Worm (Caenorhabditis elegans) whole organism, L3 larva: ENCODE measurements around the gene apt-9.

Source experiments
- ZK546.5 ChIP-seq: sonication (generic microtip); optimal IDR thresholded peaks from 2 replicates; lab custom pipeline; 2017; ENCODE audit warnings: missing biosample characterization, missing genetic modification characterization
- daf-12 ChIP-seq: fragments of 150-350 bp; optimal IDR thresholded peaks from 2 replicates; lab custom pipeline; 2014; ENCODE audit warnings: missing biosample characterization, missing genetic modification reagents, missing genetic modification characterization
- egl-27 ChIP-seq: sonication (generic microtip); optimal IDR thresholded peaks from 4 replicates; lab custom pipeline; 2017; ENCODE audit warnings: missing biosample characterization, missing genetic modification reagents, missing genetic modification characterization
- elt-3 ChIP-seq, 3 experiments: fragments of 150-350 bp in 1 of 3; sonication (generic microtip) in 2 of 3; optimal IDR thresholded peaks; 2 replicates in 2 of 3; 4 replicates in 1 of 3; lab custom pipeline; 2014 to 2017; ENCODE audit warnings: missing biosample characterization in 3 of 3, missing genetic modification characterization in 3 of 3
- fkh-10 ChIP-seq: sonication (generic microtip); optimal IDR thresholded peaks from 2 replicates; lab custom pipeline; 2017; ENCODE audit warnings: missing biosample characterization, missing genetic modification reagents, missing genetic modification characterization
- fos-1 ChIP-seq: fragments of 150-350 bp; optimal IDR thresholded peaks from 2 replicates; lab custom pipeline; 2014; ENCODE audit warnings: missing biosample characterization, missing genetic modification characterization
- lin-39 ChIP-seq: fragments of 150-350 bp; optimal IDR thresholded peaks from 2 replicates; lab custom pipeline; 2018; ENCODE audit warnings: missing biosample characterization, missing genetic modification reagents, missing genetic modification characterization
- mdl-1 ChIP-seq: fragments of 150-350 bp; optimal IDR thresholded peaks from 2 replicates; lab custom pipeline; 2014; ENCODE audit warnings: missing biosample characterization, missing genetic modification characterization
- nfya-1 ChIP-seq: sonication (generic microtip); optimal IDR thresholded peaks from 2 replicates; lab custom pipeline; 2017; ENCODE audit warnings: missing genetic modification characterization, mild to moderate bottlenecking, missing compliant biosample characterization, antibody characterized with exemption, moderate library complexity; ENCODE audit not compliant: insufficient read depth
- nhr-11 ChIP-seq: fragments of 150-350 bp; optimal IDR thresholded peaks from 2 replicates; lab custom pipeline; 2014; ENCODE audit warnings: missing biosample characterization, missing genetic modification characterization
- nhr-237 ChIP-seq: fragments of 150-350 bp; optimal IDR thresholded peaks from 2 replicates; lab custom pipeline; 2014; ENCODE audit warnings: missing biosample characterization, missing genetic modification characterization
- nhr-67 ChIP-seq: fragments of 150-350 bp; optimal IDR thresholded peaks from 2 replicates; lab custom pipeline; 2014; ENCODE audit warnings: missing biosample characterization, missing genetic modification characterization
- nhr-76 ChIP-seq: fragments of 150-350 bp; sonication (generic microtip); optimal IDR thresholded peaks from 5 replicates; lab custom pipeline; 2014; ENCODE audit warnings: missing biosample characterization, missing genetic modification characterization
- nhr-77 ChIP-seq: fragments of 150-350 bp; optimal IDR thresholded peaks from 2 replicates; lab custom pipeline; 2014; ENCODE audit warnings: missing biosample characterization, missing genetic modification characterization
- pqm-1 ChIP-seq: fragments of 150-350 bp; optimal IDR thresholded peaks from 2 replicates; lab custom pipeline; 2017; ENCODE audit warnings: missing biosample characterization, missing genetic modification characterization, inconsistent platforms
- tbx-2 ChIP-seq: sonication (generic microtip); optimal IDR thresholded peaks from 2 replicates; lab custom pipeline; 2016; ENCODE audit warnings: mild to moderate bottlenecking, missing genetic modification characterization, missing compliant biosample characterization
- ztf-4 ChIP-seq: fragments of 150-350 bp; optimal IDR thresholded peaks from 2 replicates; lab custom pipeline; 2014; ENCODE audit warnings: missing biosample characterization, missing genetic modification characterization

apt-9 gene

ce11 chrX:11114420-11114819, 46.1 kb downstream of the apt-9 start:
- TF ChIP-seq nhr-77 (tag; lab: Kevin White, UChicago): no peak
- TF ChIP-seq nhr-67 (tag; lab: Kevin White, UChicago): no peak
- TF ChIP-seq nfya-1 (tag; lab: Kevin White, UChicago): no peak
- no peak for TF ChIP-seq egl-27 (tag; lab: Kevin White, UChicago)
- no peak for TF ChIP-seq elt-3 (tag; optimal IDR thresholded peaks at IDR 0.05; lab: Kevin White, UChicago)
- no peak for TF ChIP-seq fos-1 (tag; lab: Kevin White, UChicago)
- no peak for TF ChIP-seq nhr-76 (tag; lab: Kevin White, UChicago)
- TF ChIP-seq fkh-10: no peak
- no peak for TF ChIP-seq ztf-4 (tag; lab: Kevin White, UChicago)
- no peak for TF ChIP-seq tbx-2 (tag; lab: Kevin White, UChicago)

ce11 chrX:11116723-11117122, 48.4 kb downstream of the apt-9 start, which contains the start of gene nlp-66:
TSS of gene nlp-66 (minus strand) at chrX:11116823.
- no peak for TF ChIP-seq mdl-1

ce11 chrX:11120808-11121207, 52.5 kb downstream of the apt-9 start, which contains the start of gene R08B4.3:
TSS of gene R08B4.3 (minus strand) at chrX:11121005.
- no peak for TF ChIP-seq pqm-1 (tag; lab: Kevin White, UChicago)
- TF ChIP-seq lin-39 (tag; lab: Kevin White, UChicago): no peak
- TF ChIP-seq nhr-237 (tag; lab: Kevin White, UChicago): no peak
- no peak for TF ChIP-seq ZK546.5
- no peak for TF ChIP-seq nhr-11
- TF ChIP-seq daf-12 (tag; lab: Kevin White, UChicago): no peak
- no peak for TF ChIP-seq nhr-76 (tag; lab: Kevin White, UChicago)
- no peak for TF ChIP-seq egl-27 (tag; lab: Kevin White, UChicago)
